Fruit fly (Drosophila melanogaster) whole organism, embryonic: ENCODE results near the gene CG6441.

Experiments
- Ada2b ChIP-seq: fragments of 200-800 bp; sonication (Bioruptor generic); IDR thresholded peaks from 2 replicates; pipeline ENCODE4 v1.3.6; 2022; ENCODE audit warnings: missing biosample characterization, missing genetic modification characterization
- CG10321 ChIP-seq: fragments of 200-800 bp; sonication (Bioruptor generic); IDR thresholded peaks from 2 replicates; pipeline ENCODE4 v1.3.6; 2022; ENCODE audit warnings: missing biosample characterization, missing genetic modification characterization
- CG10366 ChIP-seq: fragments of 200-800 bp; sonication (Bioruptor generic); IDR thresholded peaks from 2 replicates; pipeline ENCODE4 v1.3.6; 2022; ENCODE audit warnings: missing biosample characterization, missing genetic modification characterization
- CG10462 ChIP-seq: fragments of 200-800 bp; sonication (Bioruptor generic); optimal IDR thresholded peaks from 2 replicates; lab custom pipeline; 2016; ENCODE audit warnings: missing biosample characterization, missing genetic modification characterization
- CG10654 ChIP-seq: fragments of 200-800 bp; sonication (Bioruptor generic); optimal IDR thresholded peaks from 2 replicates; lab custom pipeline; 2016; ENCODE audit warnings: missing biosample characterization, missing genetic modification characterization
- CG11723 ChIP-seq: fragments of 200-800 bp; sonication (Bioruptor generic); optimal IDR thresholded peaks from 2 replicates; lab custom pipeline; 2017; ENCODE audit warnings: missing biosample characterization, mild to moderate bottlenecking, missing genetic modification characterization
- CG12071 ChIP-seq: fragments of 200-800 bp; sonication (Bioruptor generic); optimal IDR thresholded peaks from 3 replicates; lab custom pipeline; 2018; ENCODE audit warnings: missing biosample characterization, mild to moderate bottlenecking, missing genetic modification characterization
- CG12104 ChIP-seq: fragments of 200-800 bp; sonication (Bioruptor generic); optimal IDR thresholded peaks from 3 replicates; lab custom pipeline; 2016; ENCODE audit warnings: missing biosample characterization, missing genetic modification characterization
- CG13424 ChIP-seq: fragments of 200-800 bp; sonication (Bioruptor generic); optimal IDR thresholded peaks from 2 replicates; lab custom pipeline; 2019; ENCODE audit warnings: missing biosample characterization, mild to moderate bottlenecking, missing genetic modification characterization, moderate library complexity
- CG15269 ChIP-seq: fragments of 200-800 bp; sonication (Bioruptor generic); optimal IDR thresholded peaks from 2 replicates; lab custom pipeline; 2018; ENCODE audit warnings: missing biosample characterization, mild to moderate bottlenecking, missing genetic modification characterization, moderate library complexity
- CG15514 ChIP-seq: fragments of 200-800 bp; sonication (Bioruptor generic); optimal IDR thresholded peaks from 3 replicates; lab custom pipeline; 2017; ENCODE audit warnings: missing biosample characterization, missing genetic modification characterization, mild to moderate bottlenecking, moderate library complexity, missing genetic modification reagents
- CG17385 ChIP-seq: fragments of 200-800 bp; sonication (Bioruptor generic); optimal IDR thresholded peaks from 3 replicates; lab custom pipeline; 2018; ENCODE audit warnings: missing biosample characterization, mild to moderate bottlenecking, missing genetic modification characterization
- CG18262 ChIP-seq: fragments of 200-800 bp; optimal IDR thresholded peaks from 3 replicates; lab custom pipeline; 2019; ENCODE audit warnings: missing biosample characterization, mild to moderate bottlenecking, missing genetic modification characterization, moderate library complexity
- CG18599 ChIP-seq: fragments of 200-800 bp; sonication (Bioruptor generic); optimal IDR thresholded peaks from 3 replicates; lab custom pipeline; 2017; ENCODE audit warnings: missing biosample characterization, missing genetic modification characterization, mild to moderate bottlenecking, moderate library complexity, missing genetic modification reagents
- CG2202 ChIP-seq: fragments of 200-800 bp; sonication (Bioruptor generic); optimal IDR thresholded peaks from 2 replicates; lab custom pipeline; 2018; ENCODE audit warnings: missing biosample characterization, mild to moderate bottlenecking, missing genetic modification characterization
- CG2678 ChIP-seq: fragments of 200-800 bp; sonication (Bioruptor generic); optimal IDR thresholded peaks from 3 replicates; lab custom pipeline; 2019; ENCODE audit warnings: missing biosample characterization, mild to moderate bottlenecking, missing genetic modification characterization, moderate library complexity
- CG32767 ChIP-seq: fragments of 200-800 bp; sonication (Bioruptor generic); IDR thresholded peaks from 2 replicates; pipeline ENCODE4 v1.3.6; 2022; ENCODE audit warnings: missing biosample characterization, missing genetic modification characterization
- CG32772 ChIP-seq: fragments of 200-800 bp; sonication (Bioruptor generic); IDR thresholded peaks from 2 replicates; pipeline ENCODE4 v1.3.6; 2022; ENCODE audit warnings: missing biosample characterization, missing genetic modification characterization
- CG3847 ChIP-seq: fragments of 200-800 bp; sonication (Bioruptor generic); IDR thresholded peaks from 2 replicates; pipeline ENCODE4 v1.3.6; 2022; ENCODE audit warnings: missing biosample characterization, missing genetic modification characterization
- CG4424 ChIP-seq: fragments of 200-800 bp; sonication (Bioruptor generic); optimal IDR thresholded peaks from 3 replicates; lab custom pipeline; 2016; ENCODE audit warnings: missing biosample characterization, missing genetic modification characterization
- CG5953 ChIP-seq: fragments of 200-800 bp; sonication (Bioruptor generic); IDR thresholded peaks from 2 replicates; pipeline ENCODE4 v1.3.6; 2022; ENCODE audit warnings: missing biosample characterization, missing genetic modification characterization
- CG6765 ChIP-seq: fragments of 200-800 bp; sonication (Bioruptor generic); optimal IDR thresholded peaks from 3 replicates; lab custom pipeline; 2017; ENCODE audit warnings: missing biosample characterization, mild to moderate bottlenecking, missing genetic modification characterization
- CG7372 ChIP-seq: fragments of 200-800 bp; sonication (Bioruptor generic); IDR thresholded peaks from 2 replicates; pipeline ENCODE4 v1.3.6; 2022; ENCODE audit warnings: missing biosample characterization, missing genetic modification characterization
- CG7745 ChIP-seq: fragments of 200-800 bp; sonication (Bioruptor generic); optimal IDR thresholded peaks from 2 replicates; lab custom pipeline; 2018; ENCODE audit warnings: missing biosample characterization, mild to moderate bottlenecking, missing genetic modification characterization, moderate library complexity
- CG8290 ChIP-seq, 3 experiments: fragments of 200-800 bp; sonication (Bioruptor generic); optimal IDR thresholded peaks; 2 replicates each; lab custom pipeline; 2016 to 2019; ENCODE audit warnings: missing biosample characterization in 3 of 3, missing genetic modification characterization in 3 of 3, mild to moderate bottlenecking in 2 of 3, moderate library complexity in 1 of 3
- Fer1 ChIP-seq: fragments of 200-800 bp; sonication (Bioruptor generic); optimal IDR thresholded peaks from 2 replicates; lab custom pipeline; 2017; ENCODE audit warnings: missing biosample characterization, mild to moderate bottlenecking, missing genetic modification characterization
- MTF-1 ChIP-seq: fragments of 200-800 bp; sonication (Bioruptor generic); optimal IDR thresholded peaks from 2 replicates; lab custom pipeline; 2018; ENCODE audit warnings: missing biosample characterization, mild to moderate bottlenecking, missing genetic modification characterization, borderline replicate concordance
- Med ChIP-seq: fragments of 200-800 bp; sonication (Bioruptor generic); peaks from one replicate; lab custom pipeline; 2016; ENCODE audit warnings: missing biosample characterization, missing genetic modification characterization, mild to moderate bottlenecking, inconsistent platforms, moderate library complexity
- Meics ChIP-seq: fragments of 200-800 bp; sonication (Bioruptor generic); optimal IDR thresholded peaks from 2 replicates; lab custom pipeline; 2017; ENCODE audit warnings: missing biosample characterization, mild to moderate bottlenecking, missing genetic modification characterization
- NC2α ChIP-seq: fragments of 200-800 bp; sonication (Bioruptor generic); optimal IDR thresholded peaks from 2 replicates; lab custom pipeline; 2016; ENCODE audit warnings: missing biosample characterization, missing genetic modification characterization
- Nf-YB ChIP-seq: fragments of 200-800 bp; sonication (Bioruptor generic); optimal IDR thresholded peaks from 3 replicates; lab custom pipeline; 2019; ENCODE audit warnings: missing biosample characterization, mild to moderate bottlenecking, missing genetic modification characterization, moderate library complexity
- PHDP ChIP-seq: fragments of 200-800 bp; sonication (Bioruptor generic); optimal IDR thresholded peaks from 3 replicates; lab custom pipeline; 2018; ENCODE audit warnings: missing biosample characterization, mild to moderate bottlenecking, missing genetic modification characterization, moderate library complexity
- Rfx ChIP-seq: fragments of 200-800 bp; sonication (Bioruptor generic); IDR thresholded peaks from 2 replicates; pipeline ENCODE4 v1.3.6; 2022; ENCODE audit warnings: missing biosample characterization, missing genetic modification characterization
- Taf1 ChIP-seq: fragments of 200-800 bp; sonication (Bioruptor generic); IDR thresholded peaks from 2 replicates; pipeline ENCODE4 v1.3.6; 2022; ENCODE audit warnings: missing biosample characterization, missing genetic modification characterization
- crol ChIP-seq: fragments of 200-800 bp; sonication (Bioruptor generic); IDR thresholded peaks from 2 replicates; pipeline ENCODE4 v1.3.6; 2022; ENCODE audit warnings: missing biosample characterization, missing genetic modification characterization
- lab ChIP-seq: fragments of 200-800 bp; sonication (Bioruptor generic); optimal IDR thresholded peaks from 3 replicates; lab custom pipeline; 2017; ENCODE audit warnings: missing biosample characterization, missing genetic modification characterization, mild to moderate bottlenecking, moderate library complexity, missing genetic modification reagents
- lbe ChIP-seq: fragments of 200-800 bp; sonication (Bioruptor generic); optimal IDR thresholded peaks from 2 replicates; lab custom pipeline; 2016; ENCODE audit warnings: missing biosample characterization, mild to moderate bottlenecking, missing genetic modification characterization
- lilli ChIP-seq: fragments of 200-800 bp; sonication (Bioruptor generic); optimal IDR thresholded peaks from 3 replicates; lab custom pipeline; 2016; ENCODE audit warnings: missing biosample characterization, missing genetic modification characterization
- luna ChIP-seq: fragments of 200-800 bp; sonication (Bioruptor generic); optimal IDR thresholded peaks from 2 replicates; lab custom pipeline; 2016; ENCODE audit warnings: missing biosample characterization, missing genetic modification characterization
- onecut ChIP-seq: fragments of 200-800 bp; sonication (Bioruptor generic); IDR thresholded peaks from 2 replicates; pipeline ENCODE4 v1.3.6; 2022; ENCODE audit warnings: missing biosample characterization, missing genetic modification characterization
- otp ChIP-seq: fragments of 200-800 bp; sonication (Bioruptor generic); IDR thresholded peaks from 3 replicates; pipeline ENCODE4, ENCODE4 v1.3.6; 2022; ENCODE audit warnings: missing biosample characterization, missing genetic modification characterization
- psq ChIP-seq: fragments of 200-800 bp; sonication (Bioruptor generic); optimal IDR thresholded peaks from 2 replicates; lab custom pipeline; 2017; ENCODE audit warnings: missing biosample characterization, missing genetic modification characterization
- rib ChIP-seq: fragments of 200-800 bp; sonication (Bioruptor generic); IDR thresholded peaks from 2 replicates; pipeline ENCODE4 v1.3.6; 2022; ENCODE audit warnings: missing biosample characterization, missing genetic modification characterization
- sd ChIP-seq: fragments of 200-800 bp; sonication (Bioruptor generic); optimal IDR thresholded peaks from 3 replicates; lab custom pipeline; 2018; ENCODE audit warnings: missing biosample characterization, mild to moderate bottlenecking, missing genetic modification characterization, moderate library complexity
- sens ChIP-seq: fragments of 200-800 bp; sonication (Bioruptor generic); peaks from one replicate; lab custom pipeline; 2016; ENCODE audit warnings: missing biosample characterization, missing genetic modification characterization
- sqz ChIP-seq: fragments of 200-800 bp; sonication (Bioruptor generic); optimal IDR thresholded peaks from 3 replicates; lab custom pipeline; 2018; ENCODE audit warnings: missing biosample characterization, mild to moderate bottlenecking, missing genetic modification characterization
- unc-4 ChIP-seq: fragments of 200-800 bp; sonication (Bioruptor generic); IDR thresholded peaks from 2 replicates; pipeline ENCODE4 v1.3.6; 2022; ENCODE audit warnings: missing biosample characterization, missing genetic modification characterization; ENCODE audit not compliant: partially characterized antibody

Gene CG6441

DNA sequence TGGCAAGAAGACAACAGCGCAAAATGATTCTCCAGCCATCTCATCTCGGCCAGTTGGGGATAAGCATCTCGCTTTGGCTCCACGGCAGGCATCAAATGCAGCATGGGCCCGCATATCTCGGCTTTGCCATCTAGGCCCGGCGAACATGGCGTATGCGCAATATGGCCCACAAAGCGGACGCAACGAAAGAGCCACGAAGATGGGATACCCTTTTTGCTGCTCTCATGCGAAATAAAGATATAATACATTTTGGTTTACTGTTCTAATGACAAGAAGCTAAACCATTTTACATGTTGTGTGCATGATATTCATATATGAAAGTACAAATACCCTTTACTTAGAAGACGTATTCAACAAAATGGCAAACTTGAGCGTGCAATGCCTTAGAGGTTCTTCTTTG lies 48.2 kb downstream of the CG6441 start (continued):
- TF ChIP-seq Taf1 (GFP tag; lab: Robert Waterston, UW) (no peak), CG2678 (tag; lab: Kevin White, UChicago) (peak; percentile 19), NC2α (GFP tag; lab: Kevin White, UChicago) (no peak), MTF-1 (GFP tag; lab: Kevin White, UChicago) (no peak)

dm6 chr2L:7523564-7523963 lies 49.1 kb downstream of the CG6441 start:
- TF ChIP-seq CG5953 (no peak), Meics (GFP tag; lab: Kevin White, UChicago) (peak; percentile 0), CG12071 (GFP tag; lab: Kevin White, UChicago) (peak; percentile 1), CG15269 (peak; percentile 6), Ada2b (GFP tag; lab: Robert Waterston, UW) (no peak), CG7372 (peak; percentile 14; the same call in 1 of the 2 replicates), lab (GFP tag; lab: Kevin White, UChicago) (peak; percentile 48), rib (GFP tag; lab: Robert Waterston, UW) (peak; percentile 45; the same call in 1 of the 2 replicates), CG18599 (no peak), lilli (GFP tag; lab: Kevin White, UChicago) (no peak), CG6765 (GFP tag; lab: Kevin White, UChicago) (peak; percentile 16), CG4424 (no peak), sd (tag; lab: Kevin White, UChicago) (peak; percentile 20), psq (GFP tag; lab: Kevin White, UChicago) (no peak), Fer1 (GFP tag; lab: Kevin White, UChicago) (peak; percentile 23), CG2678 (tag; lab: Kevin White, UChicago) (peak; percentile 7), Med (peak; percentile 76), CG13424 (tag; lab: Kevin White, UChicago) (no peak), CG7745 (no peak), luna (GFP tag; lab: Kevin White, UChicago) (no peak), sens (GFP tag; lab: Kevin White, UChicago) (peak; percentile 39), CG8290 (GFP tag; optimal IDR thresholded peaks at IDR 0.05; lab: Kevin White, UChicago) (no peak), CG8290 (tag; optimal IDR thresholded peaks at IDR 0.05; lab: Kevin White, UChicago) (peak in 1 of 2 experiments; percentile 41), Rfx (0 out of 2 replicates have a peak, but pooled peaks have one; percentile 9), CG32772 (GFP tag; lab: Robert Waterston, UW) (no peak), otp (GFP tag; lab: Robert Waterston, UW) (peak; percentile 53; the same call in 1 of the 3 replicates), CG10654 (GFP tag; lab: Kevin White, UChicago) (no peak), crol (GFP tag; lab: Robert Waterston, UW) (peak; percentile 32; the same call in 1 of the 2 replicates), lbe (peak; percentile 26)

DNA sequence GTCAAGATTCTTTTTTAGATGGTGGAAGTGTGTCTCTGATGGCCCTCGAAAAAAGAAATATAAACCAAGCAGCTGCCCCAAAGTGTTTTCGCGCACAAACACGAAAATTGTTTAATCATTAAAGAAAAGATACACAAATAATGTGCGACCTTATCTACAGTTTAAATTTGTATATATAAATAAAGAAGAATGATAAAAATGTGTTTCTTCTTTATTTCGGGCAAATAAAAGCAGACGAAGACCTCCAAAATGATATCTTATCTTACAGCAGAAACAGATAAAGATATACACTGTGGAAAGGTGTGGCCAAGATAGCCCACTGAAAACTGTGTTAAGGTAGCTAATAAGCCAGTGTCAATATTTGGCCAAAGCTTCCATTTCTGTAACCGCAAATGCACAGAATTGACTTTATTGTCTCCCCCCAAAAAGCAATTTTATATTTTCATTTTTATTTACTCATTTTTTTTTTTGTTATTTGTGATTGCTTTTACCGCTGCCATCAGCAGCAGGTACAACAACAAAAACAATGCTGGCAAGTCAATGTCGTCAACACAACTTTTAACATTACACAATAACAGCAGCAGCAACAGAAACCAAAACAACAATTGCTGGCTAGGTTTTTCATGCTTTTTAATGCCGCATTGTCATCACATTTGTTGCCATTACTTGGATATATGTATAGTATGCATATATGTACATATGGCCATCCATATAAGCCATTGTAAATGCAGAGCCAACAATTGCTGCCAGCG lies 50.8 kb downstream of the CG6441 start:
- TF ChIP-seq Nf-YB (GFP tag; lab: Kevin White, UChicago) (peak; percentile 37), onecut (GFP tag; lab: Robert Waterston, UW) (peak; percentile 44; the same call in 1 of the 2 replicates), CG11723 (GFP tag; lab: Kevin White, UChicago) (peak; percentile 6), CG10321 (GFP tag; lab: Robert Waterston, UW) (0 out of 2 replicates have a peak, but pooled peaks have one; percentile 22), CG10462 (GFP tag; lab: Kevin White, UChicago) (no peak), CG18262 (tag; lab: Kevin White, UChicago) (no peak), CG2202 (tag; lab: Kevin White, UChicago) (peak; percentile 21), CG17385 (GFP tag; lab: Kevin White, UChicago) (peak; percentile 4), CG3847 (0 out of 2 replicates have a peak, but pooled peaks have one; percentile 17), sqz (GFP tag; lab: Kevin White, UChicago) (peak; percentile 28), CG12104 (peak; percentile 63), CG32767 (GFP tag; lab: Robert Waterston, UW) (0 out of 2 replicates have a peak, but pooled peaks have one; percentile 36), PHDP (tag; lab: Kevin White, UChicago) (peak; percentile 28), unc-4 (GFP tag; lab: Robert Waterston, UW) (no peak), CG15514 (peak; percentile 3), CG10366 (GFP tag; lab: Robert Waterston, UW) (0 out of 2 replicates have a peak, but pooled peaks have one; percentile 10)
